Worm (Caenorhabditis elegans) whole organism, young adult: Measurements from ENCODE around the gene dnpp-1.

Source experiments
- C17E4.6 ChIP-seq: fragments of 200-800 bp; sonication (Bioruptor generic); IDR thresholded peaks from 2 replicates; pipeline ENCODE4 v1.3.6; 2022; ENCODE audit warnings: missing genetic modification reagents, missing genetic modification characterization, missing compliant biosample characterization
- T07F8.4 ChIP-seq: sonication (generic microtip); optimal IDR thresholded peaks from 2 replicates; lab custom pipeline; 2016; ENCODE audit warnings: mild to moderate bottlenecking, missing genetic modification characterization, moderate library complexity, missing compliant biosample characterization
- ama-1 ChIP-seq, 3 experiments: fragments of 150-350 bp in 1 of 3; sonication (generic microtip) in 2 of 3; optimal IDR thresholded peaks; 2 replicates each; lab custom pipeline; 2014 to 2018; ENCODE audit warnings: missing biosample characterization in 2 of 3, missing genetic modification characterization in 2 of 3, missing genetic modification reagents in 2 of 3
- athp-1 ChIP-seq: sonication (generic microtip); optimal IDR thresholded peaks from 2 replicates; lab custom pipeline; 2017; ENCODE audit warnings: mild to moderate bottlenecking, missing genetic modification characterization, missing compliant biosample characterization
- bed-1 ChIP-seq: fragments of 200-800 bp; sonication (Bioruptor generic); IDR thresholded peaks from 2 replicates; pipeline ENCODE4 v1.3.6; 2022; ENCODE audit warnings: missing genetic modification reagents, missing genetic modification characterization, missing compliant biosample characterization
- ceh-58 ChIP-seq: fragments of 200-800 bp; sonication (Bioruptor generic); IDR thresholded peaks from 2 replicates; pipeline ENCODE4 v1.3.6; 2022; ENCODE audit warnings: missing genetic modification characterization, missing compliant biosample characterization
- lin-35 ChIP-seq, 3 experiments: fragments of 150-350 bp in 2 of 3; sonication (generic microtip) in 1 of 3; optimal IDR thresholded peaks; 2 replicates each; lab custom pipeline; 2014 to 2018; ENCODE audit warnings: missing biosample characterization in 3 of 3, missing genetic modification characterization in 3 of 3, missing genetic modification reagents in 3 of 3
- somi-1 ChIP-seq: fragments of 200-800 bp; sonication (Bioruptor generic); optimal IDR thresholded peaks from 2 replicates; lab custom pipeline; 2018; ENCODE audit warnings: mild to moderate bottlenecking, missing genetic modification characterization, missing compliant biosample characterization
- ztf-22 ChIP-seq: fragments of 200-800 bp; sonication (Bioruptor generic); optimal IDR thresholded peaks from 2 replicates; lab custom pipeline; 2018; ENCODE audit warnings: mild to moderate bottlenecking, missing genetic modification characterization, moderate library complexity, missing compliant biosample characterization

ce11 chrIII:5908408-5908807, 44.8 kb upstream of the dnpp-1 start, which contains the start of gene C28H8.3:
- TF ChIP-seq somi-1 (GFP tag; lab: Kevin White, UChicago) (no peak), T07F8.4 (tag; lab: Kevin White, UChicago) (no peak), C17E4.6 (no peak), ceh-58 (no peak), ama-1 (optimal IDR thresholded peaks at IDR 0.05; lab: Kevin White, UChicago) (no peak), ama-1 (GFP tag; optimal IDR thresholded peaks at IDR 0.05; lab: Kevin White, UChicago) (no peak), ztf-22 (GFP tag; lab: Kevin White, UChicago) (no peak), bed-1 (GFP tag; lab: Robert Waterston, UW) (no peak), athp-1 (tag; lab: Kevin White, UChicago) (no peak), lin-35 (GFP tag; optimal IDR thresholded peaks at IDR 0.05; lab: Kevin White, UChicago) (no peak)
